Worm (Caenorhabditis elegans): ENCODE results near the gene pqn-70.

The pqn-70 gene

DNA sequence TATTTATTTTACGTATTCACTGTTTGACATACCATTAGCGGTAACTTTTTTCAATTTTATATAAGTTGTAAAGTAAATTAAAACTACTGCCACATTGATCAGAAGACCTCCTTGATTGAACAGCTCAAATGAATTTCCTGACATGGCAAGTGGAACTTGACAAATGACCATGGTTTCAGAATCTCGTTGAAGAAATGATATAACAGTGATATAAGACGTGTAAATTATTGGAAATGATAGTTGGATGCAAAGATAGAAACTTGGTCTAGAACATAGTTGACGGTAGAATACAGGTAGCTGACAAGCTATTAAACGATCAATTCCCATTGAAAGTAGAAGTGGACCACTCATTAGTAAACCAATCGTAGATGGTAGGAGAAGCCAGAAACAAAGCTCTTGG lies 23.3 kb upstream of the pqn-70 start:
- no peak for TF ChIP-seq attf-6 (GFP tag; IDR thresholded peaks at IDR 0.05)
- TF ChIP-seq zim-3 (tag; optimal IDR thresholded peaks at IDR 0.05), result no peak
- TF ChIP-seq sea-2 (GFP tag; IDR thresholded peaks at IDR 0.05), result no peak
- no peak for TF ChIP-seq xnd-1 (tag; optimal IDR thresholded peaks at IDR 0.05)
- no peak for TF ChIP-seq ceh-79 (tag; optimal IDR thresholded peaks at IDR 0.05)

DNA sequence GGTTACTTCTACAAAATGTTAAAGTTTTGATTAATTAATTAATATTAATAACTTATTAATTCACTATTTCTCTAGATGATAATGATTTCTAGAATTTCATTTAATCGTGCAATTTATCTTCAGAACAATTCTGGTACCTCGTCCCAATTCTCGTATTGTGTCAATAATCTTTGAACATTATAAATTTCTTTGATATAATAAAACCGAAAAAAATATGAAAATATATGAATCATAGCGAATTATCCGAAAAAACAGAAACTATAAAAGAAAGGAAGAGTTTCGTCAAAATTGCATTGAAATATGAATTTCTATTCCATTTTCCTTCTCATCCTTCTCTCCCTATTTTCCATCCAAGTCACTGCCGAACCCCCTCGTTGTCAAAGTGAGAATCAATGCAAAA lies 22.2 kb upstream of the pqn-70 start, which contains the start of gene T19B10.12:
TSS of gene T19B10.12 (plus strand) at position 301 of the 400 bp plus-strand sequence.
- TF ChIP-seq chd-7 (tag; optimal IDR thresholded peaks at IDR 0.05) (no peak), Y95B8A.8 (GFP tag; IDR thresholded peaks at IDR 0.05) (no peak), ccch-3 (GFP tag; optimal IDR thresholded peaks at IDR 0.05) (no peak), efl-1 (GFP tag; optimal IDR thresholded peaks at IDR 0.05) (no peak)

DNA sequence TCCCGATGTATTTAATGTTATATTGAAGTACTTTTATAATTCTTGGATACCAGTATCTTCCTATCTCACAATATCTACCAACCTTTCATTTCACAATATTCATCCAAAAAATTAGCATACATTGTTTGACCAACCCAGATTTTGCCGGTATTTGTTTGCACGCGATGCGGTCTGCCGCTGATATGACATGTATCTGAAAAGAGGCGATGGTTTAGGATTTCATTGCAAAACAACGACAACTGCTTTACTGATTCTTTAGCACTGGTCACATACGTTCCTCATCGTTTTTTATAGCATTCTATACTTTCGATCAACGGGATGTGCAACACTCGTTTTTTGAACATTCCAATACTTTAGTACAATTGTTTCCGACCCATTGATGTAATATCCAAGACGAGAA lies 19.3 kb upstream of the pqn-70 start, which contains the start of gene mam-4:
TSS of gene mam-4 (plus strand) at position 301 of the 400 bp plus-strand sequence.
- TF ChIP-seq ztf-28 (GFP tag; IDR thresholded peaks at IDR 0.05) (no peak), F57C9.4 (tag; optimal IDR thresholded peaks at IDR 0.05) (no peak), mcd-1 (GFP tag; IDR thresholded peaks at IDR 0.05) (no peak), madf-6 (GFP tag; IDR thresholded peaks at IDR 0.05) (no peak), B0261.1 (tag; optimal IDR thresholded peaks at IDR 0.05) (no peak), somi-1 (GFP tag; optimal IDR thresholded peaks at IDR 0.05) (no peak), madf-10 (tag; optimal IDR thresholded peaks at IDR 0.05) (no peak), dpl-1 (GFP tag; optimal IDR thresholded peaks at IDR 0.05) (no peak), rpc-1 (optimal IDR thresholded peaks at IDR 0.05) (no peak), rpc-1 (tag; optimal IDR thresholded peaks at IDR 0.05) (no peak), Y95B8A.8 (GFP tag; IDR thresholded peaks at IDR 0.05) (no peak), fkh-3 (tag; optimal IDR thresholded peaks at IDR 0.05) (no peak), lag-1 (GFP tag; IDR thresholded peaks at IDR 0.05) (no peak), aptf-2 (GFP tag; conservative IDR thresholded peaks at IDR 0.05) (no peak), Y79H2A.3 (GFP tag; conservative IDR thresholded peaks at IDR 0.05) (no peak)

DNA sequence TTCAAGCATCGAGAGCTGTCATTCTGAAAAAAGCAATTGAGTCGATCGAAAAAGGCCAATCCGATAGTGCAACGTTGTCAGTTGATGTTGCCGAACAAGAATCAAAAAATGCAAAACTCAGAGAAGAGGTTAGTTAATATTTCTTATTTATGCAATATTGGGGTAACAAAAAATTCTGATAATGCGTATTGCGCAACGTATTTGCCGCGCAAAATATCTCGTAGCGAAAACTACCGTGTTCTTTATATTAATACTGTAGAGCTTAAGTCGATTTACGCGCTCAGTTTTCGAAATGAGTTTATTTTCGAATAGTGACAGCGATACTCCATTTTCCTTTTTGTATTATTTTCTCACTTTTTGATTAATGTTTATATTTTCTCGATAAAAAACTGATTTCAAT lies 16.5 kb upstream of the pqn-70 start:
- TF ChIP-seq egl-44 (GFP tag; IDR thresholded peaks at IDR 0.05) (no peak), dpff-1 (tag; optimal IDR thresholded peaks at IDR 0.05) (no peak), ztf-22 (GFP tag; optimal IDR thresholded peaks at IDR 0.05) (no peak), bed-2 (GFP tag; IDR thresholded peaks at IDR 0.05) (no peak), rpc-1 (optimal IDR thresholded peaks at IDR 0.05) (no peak), rpc-1 (tag; optimal IDR thresholded peaks at IDR 0.05) (no peak), xnd-1 (tag; optimal IDR thresholded peaks at IDR 0.05) (no peak), rec-8 (tag; optimal IDR thresholded peaks at IDR 0.05) (no peak), T07F8.4 (tag; optimal IDR thresholded peaks at IDR 0.05) (no peak), Y79H2A.3 (GFP tag; conservative IDR thresholded peaks at IDR 0.05) (no peak), attf-6 (GFP tag; IDR thresholded peaks at IDR 0.05) (no peak), fkh-3 (tag; optimal IDR thresholded peaks at IDR 0.05) (no peak), ztf-18 (tag; optimal IDR thresholded peaks at IDR 0.05) (no peak), ceh-91 (GFP tag; IDR thresholded peaks at IDR 0.05) (no peak)

ce11 chrV:11244539-11244938 lies 16.0 kb upstream of the pqn-70 start, which contains the start of gene mxl-1:
Gene mxl-1 (plus strand): TSS chrV:11244839.
- TF ChIP-seq nfya-2 (GFP tag; IDR thresholded peaks at IDR 0.05) (no peak), pbrm-1 (GFP tag; IDR thresholded peaks at IDR 0.05) (no peak), madf-3 (GFP tag; IDR thresholded peaks at IDR 0.05) (no peak), Y95B8A.8 (GFP tag; IDR thresholded peaks at IDR 0.05) (no peak), snpc-1.3 (tag; optimal IDR thresholded peaks at IDR 0.05; ENCODE audit: insufficient read depth) (no peak), rpc-1 (optimal IDR thresholded peaks at IDR 0.05) (no peak), rpc-1 (tag; optimal IDR thresholded peaks at IDR 0.05) (no peak), hrde-1 (tag; optimal IDR thresholded peaks at IDR 0.05; ENCODE audit: borderline replicate concordance) (no peak), attf-5 (GFP tag; optimal IDR thresholded peaks at IDR 0.05) (no peak)
